Worm (Caenorhabditis elegans): ENCODE measurements around the gene K01D12.1.
"Not testable (repeated sequence)": the region's sequence is repeated elsewhere in the genome, so short reads cannot be mapped to it uniquely, and the experiment has no call there.

Gene K01D12.1

ce11 chrV:12371386-12371785 lies 6.0 kb upstream of the K01D12.1 start, which contains the start of gene F23H12.7:
F23H12.7 (plus strand) TSS chrV:12371686.
- no peak for TF ChIP-seq ceh-39 (tag; optimal IDR thresholded peaks at IDR 0.05)
- no peak for TF ChIP-seq blmp-1 (tag; optimal IDR thresholded peaks at IDR 0.05)
- TF ChIP-seq nhr-237 (tag; optimal IDR thresholded peaks at IDR 0.05), result no peak
- no peak for TF ChIP-seq pha-4 (tag; optimal IDR thresholded peaks at IDR 0.05)
- no peak for TF ChIP-seq snpc-4 (tag; optimal IDR thresholded peaks at IDR 0.05)
- no peak for TF ChIP-seq lin-13 (tag; optimal IDR thresholded peaks at IDR 0.05)
- TF ChIP-seq ztf-11 (tag; optimal IDR thresholded peaks at IDR 0.05), result no peak
- no peak for TF ChIP-seq mab-5 (tag; optimal IDR thresholded peaks at IDR 0.05)
- no peak for TF ChIP-seq M03D4.4 (tag; optimal IDR thresholded peaks at IDR 0.05)
- TF ChIP-seq ceh-83 (GFP tag; optimal IDR thresholded peaks at IDR 0.05), result no peak
- TF ChIP-seq nhr-12 (tag; optimal IDR thresholded peaks at IDR 0.05), result no peak
- no peak for TF ChIP-seq ham-2 (GFP tag; optimal IDR thresholded peaks at IDR 0.05)
- no peak for TF ChIP-seq drap-1 (GFP tag; optimal IDR thresholded peaks at IDR 0.05)
- no peak for TF ChIP-seq ceh-43 (GFP tag; optimal IDR thresholded peaks at IDR 0.05)
- TF ChIP-seq unc-62 (GFP tag; optimal IDR thresholded peaks at IDR 0.05), result no peak
- no peak for TF ChIP-seq mls-2 (tag; optimal IDR thresholded peaks at IDR 0.05)

ce11 chrV:12374252-12374651 lies 3.1 kb upstream of the K01D12.1 start, which contains the start of gene F23H12.10:
F23H12.10 (minus strand) TSS chrV:12374263.
- not testable (repeated sequence) for TF ChIP-seq lin-13, M03D4.4, ceh-39 (tag; optimal IDR thresholded peaks at IDR 0.05)

ce11 chrV:12386154-12386553 lies 8.8 kb downstream of the K01D12.1 start, which contains the start of gene K01D12.15:
K01D12.15 (plus strand) TSS chrV:12386454.
- TF ChIP-seq cnd-1 (tag; optimal IDR thresholded peaks at IDR 0.05) (no peak), nhr-2 (tag; optimal IDR thresholded peaks at IDR 0.05) (no peak), drap-1 (GFP tag; optimal IDR thresholded peaks at IDR 0.05) (no peak), lsy-2 (tag; optimal IDR thresholded peaks at IDR 0.05) (no peak), lin-13 (tag; optimal IDR thresholded peaks at IDR 0.05) (no peak), mls-2 (tag; optimal IDR thresholded peaks at IDR 0.05) (no peak), sem-2 (GFP tag; optimal IDR thresholded peaks at IDR 0.05) (no peak), mab-5 (tag; optimal IDR thresholded peaks at IDR 0.05) (no peak), bed-3 (GFP tag; optimal IDR thresholded peaks at IDR 0.05) (no peak)

- TF ChIP-seq flh-1 (GFP tag; optimal IDR thresholded peaks at IDR 0.05) (no peak), drap-1 (GFP tag; optimal IDR thresholded peaks at IDR 0.05) (no peak), zip-8 (tag; optimal IDR thresholded peaks at IDR 0.05) (no peak)
These were observed 18.3 kb downstream of the K01D12.1 start, which contains the start of gene twk-14 for ce11 chrV:12395699-12396098. twk-14 (minus strand) TSS chrV:12395706.

- TF ChIP-seq lin-32 (GFP tag; optimal IDR thresholded peaks at IDR 0.05), result no peak
- TF ChIP-seq lsy-2 (tag; optimal IDR thresholded peaks at IDR 0.05), result no peak
- no peak for TF ChIP-seq flh-1 (GFP tag; optimal IDR thresholded peaks at IDR 0.05)
- TF ChIP-seq pha-4 (tag; optimal IDR thresholded peaks at IDR 0.05), result no peak
- no peak for TF ChIP-seq mls-2 (tag; optimal IDR thresholded peaks at IDR 0.05)
- no peak for TF ChIP-seq unc-120 (tag; optimal IDR thresholded peaks at IDR 0.05; ENCODE audit: poor library complexity, severe bottlenecking)
- no peak for TF ChIP-seq elt-1 (tag; optimal IDR thresholded peaks at IDR 0.05; ENCODE audit: borderline replicate concordance, insufficient read depth)
- no peak for TF ChIP-seq nhr-2 (tag; optimal IDR thresholded peaks at IDR 0.05)
- no peak for TF ChIP-seq drap-1 (GFP tag; optimal IDR thresholded peaks at IDR 0.05)
These were observed 20.2 kb downstream of the K01D12.1 start, which contains the start of gene K01D12.5 for ce11 chrV:12397545-12397944. K01D12.5 (plus strand) TSS chrV:12397845.

- TF ChIP-seq zip-8 (tag; optimal IDR thresholded peaks at IDR 0.05), result peak; percentile 71
- TF ChIP-seq sem-2 (GFP tag; optimal IDR thresholded peaks at IDR 0.05), result no peak
These were observed 23.4 kb downstream of the K01D12.1 start, which contains the start of the genes K01D12.20 and miga-1 for ce11 chrV:12400677-12401236. K01D12.20 (minus strand) TSS chrV:12400814. miga-1 (minus strand) TSS chrV:12400859.

ce11 chrV:12401383-12401782 lies 24.0 kb downstream of the K01D12.1 start, which contains the start of gene K01D12.7:
K01D12.7 (minus strand) TSS chrV:12401483.
- no peak for TF ChIP-seq ceh-83 (GFP tag; optimal IDR thresholded peaks at IDR 0.05)
- no peak for TF ChIP-seq unc-62 (GFP tag; optimal IDR thresholded peaks at IDR 0.05)
- no peak for TF ChIP-seq hlh-1 (tag; optimal IDR thresholded peaks at IDR 0.05)
- no peak for TF ChIP-seq ceh-43 (GFP tag; optimal IDR thresholded peaks at IDR 0.05)
- TF ChIP-seq bed-3 (GFP tag; optimal IDR thresholded peaks at IDR 0.05), result no peak
- TF ChIP-seq ham-2 (GFP tag; optimal IDR thresholded peaks at IDR 0.05), result no peak
